Fruit fly (Drosophila melanogaster): ENCODE data around the gene CG42245.

CG42245 gene

DNA sequence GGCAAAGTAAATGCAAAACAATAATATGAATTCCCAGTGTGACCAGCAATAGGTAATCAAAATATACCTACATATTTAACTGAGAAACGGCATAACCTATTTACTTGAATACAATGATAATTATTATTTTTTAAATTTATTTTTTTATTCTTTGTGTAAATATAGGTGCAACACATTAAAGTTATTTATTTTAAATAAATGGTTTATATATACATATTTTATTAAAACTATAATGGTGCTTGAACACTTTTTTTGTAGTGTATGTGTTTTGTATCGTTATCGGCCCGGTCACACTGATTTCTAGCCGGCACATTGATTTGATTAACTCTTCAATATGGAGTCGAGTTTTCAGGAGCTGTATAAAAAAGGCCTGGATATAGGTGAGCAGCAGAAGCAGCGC is 20.3 kb downstream of the CG42245 start, which contains the start of the genes ProRS-m, CG42304 and Snup (continued):
- no peak for TF ChIP-seq Fer2 (tag; optimal IDR thresholded peaks at IDR 0.05)
- peak; percentile 14 for TF ChIP-seq cato (GFP tag; optimal IDR thresholded peaks at IDR 0.05; ENCODE audit: borderline replicate concordance)
- TF ChIP-seq CG8281 (tag; optimal IDR thresholded peaks at IDR 0.05) = no peak
- TF ChIP-seq CG7928 (GFP tag; optimal IDR thresholded peaks at IDR 0.05) = no peak
- TF ChIP-seq CG10565 (GFP tag; optimal IDR thresholded peaks at IDR 0.05) = no peak
- TF ChIP-seq pita (GFP tag; optimal IDR thresholded peaks at IDR 0.05) = no peak
- TF ChIP-seq CG17361 (GFP tag; IDR thresholded peaks at IDR 0.05) = no peak; the same call in 2 of the 3 replicates
- no peak for TF ChIP-seq tna (GFP tag; IDR thresholded peaks at IDR 0.05; ENCODE audit: partially characterized antibody)
- no peak for TF ChIP-seq CG4707 (GFP tag; optimal IDR thresholded peaks at IDR 0.05)
- no peak for TF ChIP-seq slp2 (GFP tag; optimal IDR thresholded peaks at IDR 0.05)
- TF ChIP-seq shn (GFP tag; optimal IDR thresholded peaks at IDR 0.05) = no peak
- no peak for TF ChIP-seq CG17385 (GFP tag; optimal IDR thresholded peaks at IDR 0.05)
- peak; percentile 73 for TF ChIP-seq bigmax (GFP tag; optimal IDR thresholded peaks at IDR 0.05)
- no peak for TF ChIP-seq CG14965 (GFP tag; optimal IDR thresholded peaks at IDR 0.05; ENCODE audit: borderline replicate concordance)
- peak; percentile 88 for TF ChIP-seq Ptx1 (GFP tag; IDR thresholded peaks at IDR 0.05)
- TF ChIP-seq br (optimal IDR thresholded peaks at IDR 0.05) = no peak
- no peak for TF ChIP-seq tio (GFP tag; optimal IDR thresholded peaks at IDR 0.05)
- no peak for TF ChIP-seq Deaf1 (tag; optimal IDR thresholded peaks at IDR 0.05)
- no peak for TF ChIP-seq CG8359 (GFP tag; optimal IDR thresholded peaks at IDR 0.05; ENCODE audit: borderline replicate concordance)
- no peak for TF ChIP-seq CG1792 (GFP tag; optimal IDR thresholded peaks at IDR 0.05)
- TF ChIP-seq CG11723 (GFP tag; optimal IDR thresholded peaks at IDR 0.05) = no peak
- TF ChIP-seq CG30020 (tag; optimal IDR thresholded peaks at IDR 0.05) = no peak
- TF ChIP-seq nmo (GFP tag; optimal IDR thresholded peaks at IDR 0.05) = peak; percentile 76
- TF ChIP-seq Xrp1 (GFP tag; IDR thresholded peaks at IDR 0.05) = peak; percentile 71; the same call in 1 of the 2 replicates
- TF ChIP-seq CG12659 (GFP tag; optimal IDR thresholded peaks at IDR 0.05) = peak; percentile 25
- peak; percentile 56; the same call in 1 of the 2 replicates for TF ChIP-seq CG6272 (GFP tag; IDR thresholded peaks at IDR 0.05)
- no peak for TF ChIP-seq mam (GFP tag; optimal IDR thresholded peaks at IDR 0.05)
- TF ChIP-seq Lim3 (GFP tag; IDR thresholded peaks at IDR 0.05) = no peak
- no peak for TF ChIP-seq Ravus (GFP tag; IDR thresholded peaks at IDR 0.05)
- TF ChIP-seq dysf (GFP tag; IDR thresholded peaks at IDR 0.05) = peak; percentile 57; the same call in 2 of the 3 replicates
- no peak for TF ChIP-seq Mad (GFP tag; optimal IDR thresholded peaks at IDR 0.05)
- TF ChIP-seq tll (GFP tag; optimal IDR thresholded peaks at IDR 0.05) = peak in 1 of 2 experiments; percentile 23
- no peak for TF ChIP-seq CG17186 (GFP tag; optimal IDR thresholded peaks at IDR 0.05)
- no peak for TF ChIP-seq D19A (tag; optimal IDR thresholded peaks at IDR 0.05)
- TF ChIP-seq CG3065 (GFP tag; optimal IDR thresholded peaks at IDR 0.05) = no peak
- TF ChIP-seq klu (GFP tag; IDR thresholded peaks at IDR 0.05) = peak; percentile 47; the same call in 1 of the 2 replicates
- TF ChIP-seq Myb (GFP tag; optimal IDR thresholded peaks at IDR 0.05) = no peak
- TF ChIP-seq CG17829 (tag; optimal IDR thresholded peaks at IDR 0.05) = peak; percentile 75
- no peak for TF ChIP-seq CG18619 (GFP tag; optimal IDR thresholded peaks at IDR 0.05)
- peak; percentile 73 for TF ChIP-seq sisA (GFP tag; IDR thresholded peaks at IDR 0.05)
- no peak for TF ChIP-seq sna (GFP tag; IDR thresholded peaks at IDR 0.05; ENCODE audit: partially characterized antibody)
- TF ChIP-seq CG6654 (GFP tag; optimal IDR thresholded peaks at IDR 0.05) = no peak
- no peak for TF ChIP-seq Nf-YB (GFP tag; optimal IDR thresholded peaks at IDR 0.05)
- TF ChIP-seq CG9797 (GFP tag; optimal IDR thresholded peaks at IDR 0.05) = peak; percentile 60
- TF ChIP-seq CG10366 (GFP tag; IDR thresholded peaks at IDR 0.05) = peak; percentile 61
- TF ChIP-seq CkIIα-i1 (GFP tag; IDR thresholded peaks at IDR 0.05) = no peak
- no peak for TF ChIP-seq tin (GFP tag; optimal IDR thresholded peaks at IDR 0.05)
- no peak for TF ChIP-seq disco-r (GFP tag; optimal IDR thresholded peaks at IDR 0.05)
- TF ChIP-seq CG7745 (tag; optimal IDR thresholded peaks at IDR 0.05) = no peak
- TF ChIP-seq kni (GFP tag; optimal IDR thresholded peaks at IDR 0.05) = no peak
- no peak for TF ChIP-seq CG7987 (GFP tag; optimal IDR thresholded peaks at IDR 0.05)
